Worm (Caenorhabditis elegans) whole organism, midembryonic: Measurements from ENCODE around the gene T19H12.12.

Experiments
- T22C8.4 ChIP-seq: fragments of 200-800 bp; sonication (Bioruptor generic); IDR thresholded peaks from 2 replicates; pipeline ENCODE4 v1.3.6; 2022; ENCODE audit warnings: missing genetic modification characterization, missing compliant biosample characterization
- cog-1 ChIP-seq: sonication (generic microtip); optimal IDR thresholded peaks from 2 replicates; lab custom pipeline; 2016; ENCODE audit warnings: missing genetic modification characterization, missing compliant biosample characterization
- flt-1 ChIP-seq: fragments of 200-800 bp; sonication (Bioruptor generic); IDR thresholded peaks from 2 replicates; pipeline ENCODE4 v1.3.6; 2022; ENCODE audit warnings: missing genetic modification characterization, missing compliant biosample characterization
- klf-2 ChIP-seq: fragments of 200-800 bp; sonication (Bioruptor generic); conservative IDR thresholded peaks from 2 replicates; pipeline ENCODE4 v1.3.6; 2022; ENCODE audit warnings: missing genetic modification reagents, missing genetic modification characterization, missing compliant biosample characterization
- med-1 ChIP-seq: sonication (generic microtip); optimal IDR thresholded peaks from 2 replicates; lab custom pipeline; 2017; ENCODE audit warnings: missing genetic modification characterization, mild to moderate bottlenecking, missing compliant biosample characterization, antibody characterized with exemption, missing genetic modification reagents; ENCODE audit not compliant: insufficient read depth
- ref-1 ChIP-seq: fragments of 200-800 bp; sonication (Bioruptor generic); conservative IDR thresholded peaks from 2 replicates; pipeline ENCODE4 v1.3.6; 2022; ENCODE audit warnings: missing genetic modification reagents, missing genetic modification characterization, missing compliant biosample characterization
- tab-1 ChIP-seq: fragments of 200-800 bp; sonication (Bioruptor generic); IDR thresholded peaks from 2 replicates; pipeline ENCODE4 v1.3.6; 2022; ENCODE audit warnings: missing genetic modification characterization, missing compliant biosample characterization
- ztf-23 ChIP-seq: fragments of 200-800 bp; sonication (Bioruptor generic); IDR thresholded peaks from 2 replicates; pipeline ENCODE4 v1.3.6; 2022; ENCODE audit warnings: missing genetic modification reagents, missing genetic modification characterization, missing compliant biosample characterization
- ztf-29 ChIP-seq: fragments of 200-800 bp; sonication (Bioruptor generic); IDR thresholded peaks from 2 replicates; pipeline ENCODE4 v1.3.6; 2022; ENCODE audit warnings: missing genetic modification reagents, missing genetic modification characterization, missing compliant biosample characterization

- TF ChIP-seq T22C8.4 (GFP tag; lab: Robert Waterston, UW) (no peak), ztf-29 (GFP tag; lab: Robert Waterston, UW) (no peak), ztf-23 (GFP tag; lab: Robert Waterston, UW) (no peak), flt-1 (GFP tag; lab: Robert Waterston, UW) (no peak), med-1 (GFP tag; lab: Kevin White, UChicago) (no peak), ref-1 (no peak), klf-2 (GFP tag; lab: Robert Waterston, UW) (no peak), cog-1 (tag; lab: Kevin White, UChicago) (no peak), tab-1 (GFP tag; lab: Robert Waterston, UW) (no peak)
Measured at ce11 chrV:4862737-4863136, 21.9 kb upstream of the T19H12.12 start, which contains the start of gene C37H5.13.
